Fruit fly (Drosophila melanogaster): ENCODE measurements around the gene Rb97D.
A peak's percentile ranks its signal among the peaks of the same experiment; 100 is the strongest.

Rb97D gene

dm6 chr3R:26875544-26876027 is at the start of gene Rb97D:
Rb97D (minus strand) TSS chr3R:26875742.
- TF ChIP-seq Vsx2 (GFP tag; optimal IDR thresholded peaks at IDR 0.05; ENCODE audit: partially characterized antibody) (no peak), CrebA (GFP tag; optimal IDR thresholded peaks at IDR 0.05; ENCODE audit: borderline replicate concordance) (no peak), OdsH (GFP tag; optimal IDR thresholded peaks at IDR 0.05) (peak; percentile 67), Hr78 (GFP tag; optimal IDR thresholded peaks at IDR 0.05) (no peak), dsf (GFP tag; optimal IDR thresholded peaks at IDR 0.05; ENCODE audit: borderline replicate concordance) (peak; percentile 28), Jra (GFP tag; optimal IDR thresholded peaks at IDR 0.05) (peak; percentile 62), Abd-B (GFP tag; optimal IDR thresholded peaks at IDR 0.05) (no peak), pan (optimal IDR thresholded peaks at IDR 0.05) (no peak), woc (GFP tag; optimal IDR thresholded peaks at IDR 0.05) (peak; percentile 81), lola (GFP tag; optimal IDR thresholded peaks at IDR 0.05) (no peak), foxo (GFP tag; optimal IDR thresholded peaks at IDR 0.05) (peak in 1 of 2 experiments; percentile 80), jim (GFP tag; optimal IDR thresholded peaks at IDR 0.05) (no peak), Dif (GFP tag; optimal IDR thresholded peaks at IDR 0.05; ENCODE audit: partially characterized antibody) (no peak), CG32264 (GFP tag; optimal IDR thresholded peaks at IDR 0.05) (peak; percentile 36), usp (GFP tag; optimal IDR thresholded peaks at IDR 0.05) (no peak), psq (GFP tag; optimal IDR thresholded peaks at IDR 0.05) (peak; percentile 34), ey (GFP tag; optimal IDR thresholded peaks at IDR 0.05) (peak; percentile 70), h (GFP tag; optimal IDR thresholded peaks at IDR 0.05) (peak; percentile 84), GATAd (GFP tag; optimal IDR thresholded peaks at IDR 0.05) (no peak), brk (GFP tag; optimal IDR thresholded peaks at IDR 0.05) (no peak), sage (GFP tag; optimal IDR thresholded peaks at IDR 0.05) (no peak), Dfd (GFP tag; optimal IDR thresholded peaks at IDR 0.05) (no peak), Hr83 (GFP tag; optimal IDR thresholded peaks at IDR 0.05; ENCODE audit: poor library complexity, severe bottlenecking) (peak; percentile 73), Hnf4 (GFP tag; optimal IDR thresholded peaks at IDR 0.05) (peak; percentile 82), CG9705 (GFP tag; optimal IDR thresholded peaks at IDR 0.05) (peak; percentile 64), dl (GFP tag; optimal IDR thresholded peaks at IDR 0.05; ENCODE audit: insufficient read depth in 1 of 2, partially characterized antibody in 2 of 2) (no peak), Rel (GFP tag; optimal IDR thresholded peaks at IDR 0.05) (no peak), Rel (tag; optimal IDR thresholded peaks at IDR 0.05) (peak; percentile 97), N (GFP tag; optimal IDR thresholded peaks at IDR 0.05) (no peak), Mio (GFP tag; optimal IDR thresholded peaks at IDR 0.05) (no peak), HLH106 (tag; optimal IDR thresholded peaks at IDR 0.05) (peak; percentile 82), tai (GFP tag; optimal IDR thresholded peaks at IDR 0.05) (no peak), rgr (GFP tag; optimal IDR thresholded peaks at IDR 0.05) (peak; percentile 79), Myc (optimal IDR thresholded peaks at IDR 0.05) (no peak), dmrt93B (GFP tag; optimal IDR thresholded peaks at IDR 0.05) (peak; percentile 63), sv (GFP tag; optimal IDR thresholded peaks at IDR 0.05) (peak; percentile 37), br (GFP tag; optimal IDR thresholded peaks at IDR 0.05) (peak; percentile 69), Sp1 (GFP tag; optimal IDR thresholded peaks at IDR 0.05) (peak; percentile 71), fru (GFP tag; optimal IDR thresholded peaks at IDR 0.05) (peak; percentile 75)

dm6 chr3R:26923830-26924333 is 48.3 kb upstream of the Rb97D start:
- TF ChIP-seq Hr78 (GFP tag; optimal IDR thresholded peaks at IDR 0.05) = no peak
- TF ChIP-seq Hnf4 (GFP tag; optimal IDR thresholded peaks at IDR 0.05) = peak; percentile 47
- TF ChIP-seq psq (GFP tag; optimal IDR thresholded peaks at IDR 0.05) = peak; percentile 3
- no peak for TF ChIP-seq dl (GFP tag; optimal IDR thresholded peaks at IDR 0.05; ENCODE audit: insufficient read depth in 1 of 2, partially characterized antibody in 2 of 2)
- no peak for TF ChIP-seq usp (GFP tag; optimal IDR thresholded peaks at IDR 0.05)
- peak; percentile 25 for TF ChIP-seq Sp1 (GFP tag; optimal IDR thresholded peaks at IDR 0.05)
- no peak for TF ChIP-seq Hr83 (GFP tag; optimal IDR thresholded peaks at IDR 0.05; ENCODE audit: poor library complexity, severe bottlenecking)
- TF ChIP-seq Jra (GFP tag; optimal IDR thresholded peaks at IDR 0.05) = no peak
- no peak for TF ChIP-seq dsf (GFP tag; optimal IDR thresholded peaks at IDR 0.05; ENCODE audit: borderline replicate concordance)
- peak; percentile 18 for TF ChIP-seq OdsH (GFP tag; optimal IDR thresholded peaks at IDR 0.05)
- peak; percentile 56 for TF ChIP-seq dmrt93B (GFP tag; optimal IDR thresholded peaks at IDR 0.05)
- TF ChIP-seq CG9705 (GFP tag; optimal IDR thresholded peaks at IDR 0.05) = peak; percentile 22
- peak; percentile 54 for TF ChIP-seq br (GFP tag; optimal IDR thresholded peaks at IDR 0.05)
- TF ChIP-seq HLH106 (tag; optimal IDR thresholded peaks at IDR 0.05) = peak; percentile 52
- no peak for TF ChIP-seq pan (optimal IDR thresholded peaks at IDR 0.05)
- TF ChIP-seq ey (GFP tag; optimal IDR thresholded peaks at IDR 0.05) = peak; percentile 40
- TF ChIP-seq tai (GFP tag; optimal IDR thresholded peaks at IDR 0.05) = no peak
- peak; percentile 31 for TF ChIP-seq woc (GFP tag; optimal IDR thresholded peaks at IDR 0.05)
- peak; percentile 53 for TF ChIP-seq rgr (GFP tag; optimal IDR thresholded peaks at IDR 0.05)
- TF ChIP-seq Rel (GFP tag; optimal IDR thresholded peaks at IDR 0.05) = no peak
- no peak for TF ChIP-seq Rel (tag; optimal IDR thresholded peaks at IDR 0.05)
- TF ChIP-seq Vsx2 (GFP tag; optimal IDR thresholded peaks at IDR 0.05; ENCODE audit: partially characterized antibody) = no peak
- TF ChIP-seq foxo (GFP tag; optimal IDR thresholded peaks at IDR 0.05) = peak in 1 of 2 experiments; percentile 52
- peak; percentile 27 for TF ChIP-seq CG32264 (GFP tag; optimal IDR thresholded peaks at IDR 0.05)
- TF ChIP-seq h (GFP tag; optimal IDR thresholded peaks at IDR 0.05) = peak; percentile 64
- no peak for TF ChIP-seq Myc (optimal IDR thresholded peaks at IDR 0.05)
- TF ChIP-seq Mio (GFP tag; optimal IDR thresholded peaks at IDR 0.05) = no peak
- TF ChIP-seq fru (GFP tag; optimal IDR thresholded peaks at IDR 0.05) = peak; percentile 59
